Worm (Caenorhabditis elegans): ENCODE results near the gene C06B8.7.

Gene C06B8.7

DNA sequence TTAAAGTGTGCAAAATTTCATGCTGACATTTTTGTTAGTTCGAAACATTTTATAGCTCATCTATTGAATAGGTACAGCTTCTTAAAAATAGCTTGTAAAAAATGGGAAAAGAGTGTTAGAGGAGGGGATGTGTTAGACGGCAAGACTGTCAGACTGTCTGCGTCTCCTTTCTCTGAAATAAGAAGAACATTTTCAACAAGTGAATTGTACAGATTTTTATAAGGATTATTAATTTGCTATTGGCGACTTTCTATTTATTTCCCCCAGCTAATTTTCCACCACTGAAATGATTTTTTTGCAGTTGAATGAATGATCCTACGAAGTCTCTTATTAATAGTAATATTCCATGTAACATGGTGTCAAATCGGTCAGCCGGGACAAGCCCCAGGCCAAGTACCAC lies at the start of gene C06B8.7:
Gene C06B8.7 (plus strand): TSS at position 301 of the 400 bp plus-strand sequence.
- TF ChIP-seq ZK546.5 (tag; optimal IDR thresholded peaks at IDR 0.05) (no peak), nhr-28 (tag; optimal IDR thresholded peaks at IDR 0.05) (no peak), fkh-10 (GFP tag; optimal IDR thresholded peaks at IDR 0.05) (no peak), F26F4.8 (GFP tag; conservative IDR thresholded peaks at IDR 0.05) (no peak), nhr-42 (GFP tag; IDR thresholded peaks at IDR 0.05) (no peak), dve-1 (tag; optimal IDR thresholded peaks at IDR 0.05; ENCODE audit: insufficient read depth) (no peak), ztf-7 (tag; optimal IDR thresholded peaks at IDR 0.05) (no peak), saeg-2 (GFP tag; IDR thresholded peaks at IDR 0.05) (no peak), F37D6.2 (tag; optimal IDR thresholded peaks at IDR 0.05) (no peak), pqm-1 (tag; optimal IDR thresholded peaks at IDR 0.05) (no peak), lin-1 (GFP tag; IDR thresholded peaks at IDR 0.05) (no peak)

DNA sequence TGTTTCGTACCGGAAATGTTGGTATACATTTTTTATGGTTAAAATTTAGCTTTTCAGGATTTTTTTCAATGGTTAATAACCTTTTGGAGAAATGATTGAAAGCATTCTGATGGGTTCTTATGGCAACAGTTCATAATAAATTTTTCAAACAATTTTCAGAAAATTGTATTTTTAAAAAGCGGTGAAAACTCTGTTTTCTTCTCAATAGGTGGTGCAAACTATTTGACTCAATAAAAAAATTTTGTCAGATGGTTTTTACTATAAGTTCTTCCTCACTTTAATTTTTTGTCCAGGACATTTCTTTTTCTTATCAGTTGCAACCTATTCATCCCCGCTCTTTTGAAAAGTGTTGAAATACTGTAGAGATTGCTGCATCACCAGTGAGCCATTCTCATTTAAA lies 49.7 kb upstream of the C06B8.7 start, which contains the start of gene T26H5.14:
Gene T26H5.14 (plus strand): TSS at position 301 of the 400 bp plus-strand sequence.
- TF ChIP-seq daf-8 (GFP tag; IDR thresholded peaks at IDR 0.05) (no peak), aha-1 (tag) (no peak), daf-19 (GFP tag; conservative IDR thresholded peaks at IDR 0.05) (no peak), attf-4 (tag; optimal IDR thresholded peaks at IDR 0.05) (no peak), mdl-1 (tag; optimal IDR thresholded peaks at IDR 0.05) (no peak), daf-12 (tag; optimal IDR thresholded peaks at IDR 0.05) (no peak), cey-2 (tag; optimal IDR thresholded peaks at IDR 0.05; ENCODE audit: borderline replicate concordance, insufficient read depth) (no peak), nhr-111 (GFP tag; optimal IDR thresholded peaks at IDR 0.05) (no peak), pha-4 (GFP tag; IDR thresholded peaks at IDR 0.05) (no peak), pha-4 (tag; optimal IDR thresholded peaks at IDR 0.05) (no peak), lir-3 (tag; optimal IDR thresholded peaks at IDR 0.05) (no peak), nhr-77 (tag; optimal IDR thresholded peaks at IDR 0.05) (no peak), zag-1 (tag; optimal IDR thresholded peaks at IDR 0.05) (no peak), mep-1 (tag; optimal IDR thresholded peaks at IDR 0.05) (no peak), tag-97 (GFP tag; IDR thresholded peaks at IDR 0.05) (no peak), arid-1 (GFP tag; conservative IDR thresholded peaks at IDR 0.05) (no peak), F10B5.3 (tag; optimal IDR thresholded peaks at IDR 0.05) (no peak)

DNA sequence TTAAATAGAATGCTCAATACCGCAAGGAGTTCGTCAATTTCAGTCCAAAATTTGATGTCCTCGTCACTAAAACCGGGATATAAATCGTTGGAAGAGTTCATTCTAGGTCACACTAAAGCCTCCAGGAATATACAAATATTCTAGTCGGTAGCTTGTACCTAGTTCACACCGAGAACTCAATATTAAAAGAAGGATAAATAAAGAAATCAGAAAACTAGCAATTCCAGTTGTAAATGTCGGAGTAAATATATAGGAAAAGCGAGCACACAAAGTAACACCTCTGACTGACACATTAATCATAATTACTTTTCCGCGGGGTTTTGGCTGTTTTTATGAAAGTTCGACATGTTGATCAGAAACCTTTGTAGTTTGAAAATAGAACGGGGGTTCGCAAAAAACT lies 47.1 kb upstream of the C06B8.7 start, which contains the start of gene srw-33:
Gene srw-33 (minus strand): TSS at position 101 of the 400 bp plus-strand sequence.
- TF ChIP-seq pqm-1 (tag; optimal IDR thresholded peaks at IDR 0.05) (no peak), mxl-2 (GFP tag; conservative IDR thresholded peaks at IDR 0.05) (no peak), tag-97 (GFP tag; IDR thresholded peaks at IDR 0.05) (no peak), Y5F2A.4 (GFP tag; optimal IDR thresholded peaks at IDR 0.05) (no peak), T20F7.1 (GFP tag; optimal IDR thresholded peaks at IDR 0.05) (no peak), cey-2 (tag; optimal IDR thresholded peaks at IDR 0.05; ENCODE audit: borderline replicate concordance, insufficient read depth) (no peak), nhr-42 (GFP tag; IDR thresholded peaks at IDR 0.05) (no peak), unc-39 (tag; optimal IDR thresholded peaks at IDR 0.05) (no peak), lim-7 (GFP tag; IDR thresholded peaks at IDR 0.05) (no peak), nhr-11 (tag; optimal IDR thresholded peaks at IDR 0.05) (no peak)

DNA sequence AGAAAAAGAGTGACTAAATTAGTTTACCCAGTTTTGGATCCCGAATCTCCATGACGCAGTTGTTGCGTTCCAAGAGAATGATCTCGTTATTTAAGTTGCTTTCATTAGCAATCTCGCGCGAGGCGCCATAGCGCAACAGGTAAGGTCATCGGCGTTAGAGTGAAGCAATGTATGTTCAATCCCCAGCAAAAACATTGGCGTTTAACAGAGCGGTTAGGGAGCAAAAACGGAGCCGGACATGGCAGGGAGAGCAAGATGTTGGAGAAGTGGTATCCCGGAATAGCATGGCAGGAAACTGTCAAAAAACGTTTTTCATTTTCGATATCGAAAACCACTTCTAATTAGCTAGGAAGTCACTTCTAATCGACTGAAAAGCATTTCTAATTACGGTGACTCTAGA lies 44.2 kb upstream of the C06B8.7 start:
- TF ChIP-seq egl-43 (GFP tag; IDR thresholded peaks at IDR 0.05), result peak; percentile 89; the same call in 1 of the 2 replicates
- no peak for TF ChIP-seq ceh-28 (tag; optimal IDR thresholded peaks at IDR 0.05)
- TF ChIP-seq nhr-48 (tag; optimal IDR thresholded peaks at IDR 0.05), result no peak
- TF ChIP-seq madf-5 (GFP tag; IDR thresholded peaks at IDR 0.05), result peak in 1 of 2 experiments; percentile 65; a peak in 1 of 4 replicates
- TF ChIP-seq dmd-6 (GFP tag; IDR thresholded peaks at IDR 0.05), result no peak
- TF ChIP-seq mes-2 (tag; optimal IDR thresholded peaks at IDR 0.05; ENCODE audit: poor library complexity, severe bottlenecking), result peak; percentile 45
- TF ChIP-seq nhr-111 (GFP tag; optimal IDR thresholded peaks at IDR 0.05), result peak; percentile 39
- peak in 1 of 2 experiments; percentile 37 for TF ChIP-seq daf-16 (GFP tag; optimal IDR thresholded peaks at IDR 0.05)
- no peak for TF ChIP-seq daf-16 (tag; optimal IDR thresholded peaks at IDR 0.05)
- peak; percentile 75; the same call in 1 of the 2 replicates for TF ChIP-seq arid-1 (GFP tag; conservative IDR thresholded peaks at IDR 0.05)
- peak; percentile 73 for TF ChIP-seq snpc-1.2 (GFP tag; IDR thresholded peaks at IDR 0.05)
- TF ChIP-seq ceh-44 (GFP tag; IDR thresholded peaks at IDR 0.05), result no peak
- TF ChIP-seq daf-19 (GFP tag; conservative IDR thresholded peaks at IDR 0.05), result peak; percentile 69; the same call in 1 of the 2 replicates
- 0 out of 2 replicates have a peak, but pooled peaks have one; percentile 34 for TF ChIP-seq Y48G9A.11 (GFP tag; IDR thresholded peaks at IDR 0.05)
- no peak for TF ChIP-seq duxl-1 (tag; optimal IDR thresholded peaks at IDR 0.05; ENCODE audit: poor library complexity)
- TF ChIP-seq Y105C5A.15 (GFP tag; IDR thresholded peaks at IDR 0.05), result peak; percentile 82; the same call in 1 of the 2 replicates
- 0 out of 2 replicates have a peak, but pooled peaks have one; percentile 49 for TF ChIP-seq vab-7 (GFP tag; IDR thresholded peaks at IDR 0.05)
